Fruit fly (Drosophila melanogaster) whole organism, prepupa: ENCODE data around the gene CG42714.
A peak's percentile ranks its signal among the peaks of the same experiment; 100 is the strongest.

Experiments
- CG10631 ChIP-seq: fragments of 200-800 bp; sonication (Bioruptor generic); optimal IDR thresholded peaks from 2 replicates; lab custom pipeline; 2016; ENCODE audit warnings: missing biosample characterization, missing genetic modification characterization
- CG10669 ChIP-seq: fragments of 200-800 bp; sonication (Bioruptor generic); optimal IDR thresholded peaks from 3 replicates; lab custom pipeline; 2018; ENCODE audit warnings: missing biosample characterization, mild to moderate bottlenecking, missing genetic modification characterization, moderate library complexity
- CG11762 ChIP-seq: fragments of 200-800 bp; sonication (Bioruptor generic); optimal IDR thresholded peaks from 3 replicates; lab custom pipeline; 2016; ENCODE audit warnings: missing biosample characterization, missing genetic modification characterization; ENCODE audit not compliant: insufficient read depth
- CG11902 ChIP-seq: fragments of 200-800 bp; sonication (Bioruptor generic); optimal IDR thresholded peaks from 3 replicates; lab custom pipeline; 2016; ENCODE audit warnings: missing biosample characterization, missing genetic modification characterization
- CG31627 ChIP-seq: fragments of 200-800 bp; sonication (Bioruptor generic); optimal IDR thresholded peaks from 3 replicates; lab custom pipeline; 2016; ENCODE audit warnings: missing biosample characterization, missing genetic modification characterization
- CG3919 ChIP-seq: fragments of 200-800 bp; sonication (Bioruptor generic); optimal IDR thresholded peaks from 3 replicates; lab custom pipeline; 2016; ENCODE audit warnings: missing biosample characterization, missing genetic modification characterization
- CG4318 ChIP-seq: fragments of 200-800 bp; sonication (Bioruptor generic); optimal IDR thresholded peaks from 3 replicates; lab custom pipeline; 2017; ENCODE audit warnings: missing biosample characterization, mild to moderate bottlenecking, missing genetic modification characterization
- CG6276 ChIP-seq: fragments of 200-800 bp; sonication (Bioruptor generic); optimal IDR thresholded peaks from 2 replicates; lab custom pipeline; 2017; ENCODE audit warnings: missing biosample characterization, mild to moderate bottlenecking, missing genetic modification characterization
- CG6792 ChIP-seq: fragments of 200-800 bp; sonication (Bioruptor generic); optimal IDR thresholded peaks from 3 replicates; lab custom pipeline; 2016; ENCODE audit warnings: missing biosample characterization, missing genetic modification characterization
- CG6854 ChIP-seq: fragments of 200-800 bp; sonication (Bioruptor generic); optimal IDR thresholded peaks from 2 replicates; lab custom pipeline; 2017; ENCODE audit warnings: missing biosample characterization, mild to moderate bottlenecking, missing genetic modification characterization
- CG8119 ChIP-seq: fragments of 200-800 bp; sonication (Bioruptor generic); IDR thresholded peaks from 3 replicates; pipeline ENCODE4 v1.3.6; 2022; ENCODE audit warnings: missing biosample characterization, missing genetic modification characterization
- CG8319 ChIP-seq: fragments of 200-800 bp; sonication (Bioruptor generic); optimal IDR thresholded peaks from 3 replicates; lab custom pipeline; 2016; ENCODE audit warnings: missing biosample characterization, missing genetic modification characterization
- Eip75B ChIP-seq: fragments of 200-800 bp; sonication (Bioruptor generic); optimal IDR thresholded peaks from 3 replicates; lab custom pipeline; 2016; ENCODE audit warnings: missing biosample characterization, missing genetic modification characterization
- Eip78C ChIP-seq: fragments of 200-800 bp; sonication (Bioruptor generic); peaks from one replicate; lab custom pipeline; 2016; ENCODE audit warnings: missing biosample characterization, missing genetic modification characterization
- Eip93F ChIP-seq: fragments of 200-800 bp; sonication (Bioruptor generic); optimal IDR thresholded peaks from 2 replicates; lab custom pipeline; 2016; ENCODE audit warnings: missing biosample characterization, mild to moderate bottlenecking, missing genetic modification characterization
- Ets21C ChIP-seq: fragments of 200-800 bp; sonication (Bioruptor generic); optimal IDR thresholded peaks from 3 replicates; lab custom pipeline; 2016; ENCODE audit warnings: missing biosample characterization, missing genetic modification characterization
- Gug ChIP-seq: fragments of 200-800 bp; sonication (Bioruptor generic); IDR thresholded peaks from 2 replicates; pipeline ENCODE4 v1.3.6; 2022; ENCODE audit warnings: missing biosample characterization, missing genetic modification characterization
- Hr4 ChIP-seq: fragments of 200-800 bp; sonication (Bioruptor generic); optimal IDR thresholded peaks from 3 replicates; lab custom pipeline; 2016; ENCODE audit warnings: missing biosample characterization, missing genetic modification characterization
- Lpt ChIP-seq: fragments of 200-800 bp; sonication (Bioruptor generic); optimal IDR thresholded peaks from 3 replicates; lab custom pipeline; 2016; ENCODE audit warnings: missing biosample characterization, missing genetic modification characterization
- Met ChIP-seq: fragments of 200-800 bp; sonication (Bioruptor generic); optimal IDR thresholded peaks from 3 replicates; lab custom pipeline; 2016; ENCODE audit warnings: missing biosample characterization, missing genetic modification characterization
- OdsH ChIP-seq: fragments of 200-800 bp; sonication (Bioruptor generic); optimal IDR thresholded peaks from 3 replicates; lab custom pipeline; 2016; ENCODE audit warnings: missing biosample characterization, missing genetic modification characterization
- Sox102F ChIP-seq: fragments of 200-800 bp; sonication (Bioruptor generic); optimal IDR thresholded peaks from 2 replicates; lab custom pipeline; 2016; ENCODE audit warnings: missing biosample characterization, mild to moderate bottlenecking, missing genetic modification characterization
- Sox14 ChIP-seq: fragments of 200-800 bp; sonication (Bioruptor generic); optimal IDR thresholded peaks from 3 replicates; lab custom pipeline; 2016; ENCODE audit warnings: missing biosample characterization, missing genetic modification characterization
- Sox15 ChIP-seq: fragments of 200-800 bp; sonication (Bioruptor generic); optimal IDR thresholded peaks from 3 replicates; lab custom pipeline; 2016; ENCODE audit warnings: missing biosample characterization, missing genetic modification characterization
- achi ChIP-seq: fragments of 200-800 bp; sonication (Bioruptor generic); optimal IDR thresholded peaks from 3 replicates; lab custom pipeline; 2016; ENCODE audit warnings: missing biosample characterization, missing genetic modification characterization
- dac ChIP-seq: fragments of 200-800 bp; sonication (Bioruptor generic); optimal IDR thresholded peaks from 2 replicates; lab custom pipeline; 2017; ENCODE audit warnings: missing biosample characterization, mild to moderate bottlenecking, missing genetic modification characterization
- dsx ChIP-seq: fragments of 200-800 bp; optimal IDR thresholded peaks from 3 replicates; lab custom pipeline; 2019; ENCODE audit warnings: missing biosample characterization, mild to moderate bottlenecking, missing genetic modification characterization, moderate library complexity; ENCODE audit not compliant: poor library complexity, severe bottlenecking
- fd59A ChIP-seq: fragments of 200-800 bp; sonication (Bioruptor generic); optimal IDR thresholded peaks from 2 replicates; lab custom pipeline; 2017; ENCODE audit warnings: missing biosample characterization, mild to moderate bottlenecking, missing genetic modification characterization, missing genetic modification reagents
- fd85E ChIP-seq: fragments of 200-800 bp; sonication (Bioruptor generic); optimal IDR thresholded peaks from 3 replicates; lab custom pipeline; 2016; ENCODE audit warnings: missing biosample characterization, missing genetic modification characterization
- fkh ChIP-seq: fragments of 200-800 bp; sonication (Bioruptor generic); optimal IDR thresholded peaks from 3 replicates; lab custom pipeline; 2017; ENCODE audit warnings: missing biosample characterization, mild to moderate bottlenecking, missing genetic modification characterization, moderate library complexity
- lz ChIP-seq: fragments of 200-800 bp; sonication (Bioruptor generic); optimal IDR thresholded peaks from 3 replicates; lab custom pipeline; 2016; ENCODE audit warnings: missing biosample characterization, missing genetic modification characterization
- net ChIP-seq: fragments of 200-800 bp; sonication (Bioruptor generic); optimal IDR thresholded peaks from 3 replicates; lab custom pipeline; 2016; ENCODE audit warnings: missing biosample characterization, missing genetic modification characterization
- pdm3 ChIP-seq: fragments of 200-800 bp; sonication (Bioruptor generic); optimal IDR thresholded peaks from 3 replicates; lab custom pipeline; 2016; ENCODE audit warnings: missing biosample characterization, missing genetic modification characterization
- salr ChIP-seq, 2 experiments: fragments of 200-800 bp; sonication (Bioruptor generic); optimal IDR thresholded peaks; 3 replicates each; lab custom pipeline; 2016 to 2018; ENCODE audit warnings: missing biosample characterization in 2 of 2, missing genetic modification characterization in 2 of 2, mild to moderate bottlenecking in 1 of 2
- spab ChIP-seq: fragments of 200-800 bp; sonication (Bioruptor generic); optimal IDR thresholded peaks from 2 replicates; lab custom pipeline; 2017; ENCODE audit warnings: missing biosample characterization, mild to moderate bottlenecking, missing genetic modification characterization, missing genetic modification reagents
- ss ChIP-seq, 2 experiments: fragments of 200-800 bp; sonication (Bioruptor generic); optimal IDR thresholded peaks; 2 replicates in 1 of 2; 3 replicates in 1 of 2; lab custom pipeline; 2017 to 2018; ENCODE audit warnings: mild to moderate bottlenecking in 2 of 2, missing biosample characterization in 2 of 2, missing genetic modification characterization in 2 of 2, moderate library complexity in 1 of 2
- svp ChIP-seq: fragments of 200-800 bp; sonication (Bioruptor generic); peaks from one replicate; lab custom pipeline; 2016; ENCODE audit warnings: missing biosample characterization, missing genetic modification characterization
- topi ChIP-seq: fragments of 200-800 bp; sonication (Bioruptor generic); optimal IDR thresholded peaks from 3 replicates; lab custom pipeline; 2016; ENCODE audit warnings: missing biosample characterization, missing genetic modification characterization
- vri ChIP-seq: fragments of 200-800 bp; sonication (Bioruptor generic); optimal IDR thresholded peaks from 3 replicates; lab custom pipeline; 2016; ENCODE audit warnings: missing biosample characterization, mild to moderate bottlenecking, missing genetic modification characterization

Gene CG42714

DNA sequence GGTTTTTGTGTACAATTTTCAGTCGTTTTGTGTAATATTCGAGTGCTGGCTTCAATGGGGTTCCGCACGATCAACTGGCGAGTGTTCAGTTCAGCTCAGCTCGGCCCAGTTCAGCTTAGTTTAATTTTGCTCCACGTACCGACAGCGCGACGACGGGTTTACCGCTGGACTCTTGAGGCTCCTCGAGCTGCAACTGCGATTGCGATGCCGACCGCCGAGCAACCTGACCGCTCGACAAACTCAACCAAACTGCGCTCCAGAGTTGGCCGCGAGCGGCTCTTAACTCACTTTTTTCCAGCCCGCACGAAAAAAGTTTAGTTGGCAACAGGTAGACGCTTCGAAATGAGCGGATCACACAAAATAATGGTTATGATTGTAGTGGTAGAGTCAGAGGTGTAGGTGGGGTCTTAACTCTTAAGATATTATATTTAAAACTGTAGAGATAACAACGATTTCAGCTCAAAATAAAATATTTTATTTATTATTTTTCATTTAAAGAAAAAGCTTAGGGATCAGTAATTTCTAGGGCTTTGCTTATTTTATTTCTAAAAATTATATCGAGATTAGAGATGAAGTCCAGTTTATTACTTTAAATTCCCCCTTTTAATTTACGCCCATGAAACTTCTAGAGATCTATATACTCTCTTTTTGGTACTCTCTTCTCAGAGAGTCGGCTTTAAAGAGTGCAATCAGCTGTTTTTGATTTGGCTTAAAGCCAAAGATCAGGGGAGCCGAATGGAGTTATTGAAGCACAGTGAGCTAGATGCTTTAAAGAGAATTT, 22.7 kb upstream of the CG42714 start, which contains the start of gene Best2 (continued):
- TF ChIP-seq dac (GFP tag; lab: Kevin White, UChicago), result peak; percentile 75
- peak; percentile 99 for TF ChIP-seq Eip78C (GFP tag; lab: Kevin White, UChicago)
- TF ChIP-seq CG10631 (GFP tag; lab: Kevin White, UChicago), result peak; percentile 90
- TF ChIP-seq CG11902 (GFP tag; lab: Kevin White, UChicago), result peak; percentile 89
- peak; percentile 93 for TF ChIP-seq pdm3
- TF ChIP-seq Sox102F (GFP tag; lab: Kevin White, UChicago), result peak; percentile 94
- TF ChIP-seq CG6276 (GFP tag; lab: Kevin White, UChicago), result peak; percentile 90
- peak; percentile 89 for TF ChIP-seq CG10669 (GFP tag; lab: Kevin White, UChicago)
- TF ChIP-seq CG4318 (GFP tag; lab: Kevin White, UChicago), result peak; percentile 86
- peak; percentile 90 for TF ChIP-seq Hr4 (GFP tag; lab: Kevin White, UChicago)
- peak; percentile 91 for TF ChIP-seq vri (GFP tag; lab: Kevin White, UChicago)
- TF ChIP-seq achi, result peak; percentile 93

DNA sequence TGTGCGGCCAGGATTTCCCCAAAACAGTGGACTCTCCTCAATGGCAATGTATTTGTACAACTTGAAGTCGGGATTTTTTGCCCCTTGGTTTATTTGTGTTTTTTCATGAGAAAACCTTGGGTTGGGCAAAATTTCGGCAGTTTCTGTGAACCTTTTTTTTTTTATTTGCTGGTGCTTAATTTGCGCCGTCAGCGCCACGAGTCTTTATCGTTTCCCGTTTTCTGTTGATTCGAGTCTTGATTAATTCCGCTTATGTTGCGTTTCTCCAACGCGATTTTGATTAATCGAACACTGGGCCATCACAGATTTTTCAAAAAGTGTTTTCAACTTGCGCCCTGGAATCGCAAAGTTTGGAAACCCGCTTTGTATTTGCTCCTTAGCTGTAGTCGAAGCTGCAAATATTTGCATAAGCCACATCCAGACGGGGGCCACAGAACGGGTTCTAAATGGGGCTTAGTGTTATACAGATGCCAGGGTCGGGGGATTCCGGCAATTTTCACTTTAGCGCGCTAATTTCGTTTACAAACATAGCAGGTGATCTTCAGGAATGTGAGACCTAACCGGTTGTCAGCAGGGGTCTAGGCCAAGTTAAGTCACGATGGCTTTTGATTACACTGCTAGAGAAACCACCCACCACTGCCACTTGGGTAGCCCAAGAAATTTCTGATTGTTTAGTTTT, 20.7 kb upstream of the CG42714 start:
- no peak for TF ChIP-seq Met (GFP tag; lab: Kevin White, UChicago)
- peak; percentile 63 for TF ChIP-seq fkh
- peak; percentile 26 for TF ChIP-seq topi (GFP tag; lab: Kevin White, UChicago)

DNA sequence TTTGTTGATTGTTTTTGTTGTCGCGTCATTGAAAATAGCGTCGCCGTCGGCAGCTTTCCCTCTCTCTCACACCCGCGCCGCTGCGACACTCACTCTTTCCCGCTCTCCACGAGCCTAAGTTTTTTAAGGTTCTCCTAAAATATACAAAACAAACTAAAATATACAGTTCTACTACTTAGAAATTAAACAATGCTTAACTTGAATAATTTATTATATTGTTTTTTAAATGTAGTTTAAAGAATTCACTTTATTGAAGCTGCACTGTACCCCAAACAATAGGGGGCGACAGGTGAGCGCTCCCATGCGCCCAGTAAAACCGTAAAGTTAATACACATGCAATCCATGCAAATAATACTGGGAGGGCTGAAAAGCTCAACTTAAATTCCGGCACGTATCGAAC, 19.9 kb upstream of the CG42714 start:
- TF ChIP-seq Eip78C (GFP tag; lab: Kevin White, UChicago) (peak; percentile 83), svp (GFP tag; lab: Kevin White, UChicago) (peak; percentile 3), CG8119 (no peak)

DNA sequence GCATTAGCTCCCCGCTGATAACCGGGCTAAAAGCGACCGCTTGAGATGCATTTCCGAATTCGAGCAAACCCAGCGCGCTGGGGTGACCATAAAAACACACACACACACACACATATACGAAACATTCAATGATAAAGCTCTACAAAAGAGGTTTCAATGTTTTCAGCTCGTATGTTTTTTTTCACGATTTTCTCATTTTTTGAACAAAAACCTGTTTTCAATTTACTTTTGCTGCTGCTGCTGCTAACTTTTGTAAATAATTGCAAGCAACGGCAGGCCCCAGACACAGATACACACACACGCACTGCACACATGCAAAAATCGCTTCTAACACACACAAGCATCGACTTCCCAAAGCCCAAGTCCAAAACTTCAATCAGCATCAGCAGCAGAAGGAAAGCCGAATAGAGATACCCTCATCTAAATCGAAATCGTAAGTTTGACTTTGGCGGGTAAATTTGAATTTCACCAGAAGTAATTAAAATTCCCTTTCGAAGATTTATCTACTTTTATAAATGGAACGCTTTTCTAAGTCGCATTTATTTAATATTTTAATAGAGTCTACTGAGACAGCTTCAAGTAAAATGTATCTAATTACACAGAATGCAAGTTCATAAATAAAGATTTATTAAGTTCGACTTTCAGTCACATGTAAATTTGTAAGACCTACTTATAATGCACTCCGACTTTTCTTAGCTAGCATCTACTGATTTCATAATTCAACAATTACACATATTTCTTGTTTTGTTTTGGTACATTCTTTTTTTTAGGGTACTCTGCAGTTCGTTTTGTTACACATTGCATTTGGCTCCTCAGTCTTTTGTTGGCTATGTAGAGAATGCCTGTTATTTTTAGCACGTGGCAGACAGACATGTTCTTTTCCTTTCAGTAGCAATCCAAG, 15.6 kb upstream of the CG42714 start:
- TF ChIP-seq Sox102F (GFP tag; lab: Kevin White, UChicago), result peak; percentile 19
- peak; percentile 38 for TF ChIP-seq Sox14
- no peak for TF ChIP-seq CG6792
- peak; percentile 0 for TF ChIP-seq Eip75B (GFP tag; lab: Kevin White, UChicago)
- TF ChIP-seq fkh, result no peak
- peak; percentile 76 for TF ChIP-seq Eip78C (GFP tag; lab: Kevin White, UChicago)
- no peak for TF ChIP-seq fd59A (GFP tag; lab: Kevin White, UChicago)
- peak; percentile 49 for TF ChIP-seq Hr4 (GFP tag; lab: Kevin White, UChicago)
- TF ChIP-seq OdsH, result peak; percentile 16
- TF ChIP-seq Eip93F, result no peak
- no peak for TF ChIP-seq CG3919 (GFP tag; lab: Kevin White, UChicago)
- TF ChIP-seq fd85E (GFP tag; lab: Kevin White, UChicago), result no peak
- TF ChIP-seq net (GFP tag; lab: Kevin White, UChicago), result peak; percentile 7
- no peak for TF ChIP-seq spab (GFP tag; lab: Kevin White, UChicago)
- TF ChIP-seq svp (GFP tag; lab: Kevin White, UChicago), result peak; percentile 85
- TF ChIP-seq CG11762, result no peak
- peak in 1 of 2 experiments; percentile 36 for TF ChIP-seq ss (GFP tag; optimal IDR thresholded peaks at IDR 0.05; lab: Kevin White, UChicago)
- peak; percentile 40 for TF ChIP-seq CG31627 (GFP tag; lab: Kevin White, UChicago)
- TF ChIP-seq CG4318 (GFP tag; lab: Kevin White, UChicago), result peak; percentile 31
- TF ChIP-seq Ets21C (GFP tag; lab: Kevin White, UChicago), result no peak
- TF ChIP-seq dac (GFP tag; lab: Kevin White, UChicago), result no peak
- TF ChIP-seq CG6854 (GFP tag; lab: Kevin White, UChicago), result peak; percentile 85
- TF ChIP-seq topi (GFP tag; lab: Kevin White, UChicago), result peak; percentile 51
- peak in 1 of 2 experiments; percentile 46 for TF ChIP-seq salr (GFP tag; optimal IDR thresholded peaks at IDR 0.05; lab: Kevin White, UChicago)
- no peak for TF ChIP-seq CG8319 (GFP tag; lab: Kevin White, UChicago)
- TF ChIP-seq Gug, result 0 out of 2 replicates have a peak, but pooled peaks have one; percentile 12
- TF ChIP-seq dsx (GFP tag; lab: Kevin White, UChicago), result peak; percentile 31
- no peak for TF ChIP-seq CG10631 (GFP tag; lab: Kevin White, UChicago)
- peak; percentile 36 for TF ChIP-seq lz
- TF ChIP-seq Sox15, result no peak
- TF ChIP-seq pdm3, result peak; percentile 17
- TF ChIP-seq Lpt, result peak; percentile 20
